Worm (Caenorhabditis elegans): Measurements from ENCODE around the gene Y62H9A.4.

Y62H9A.4 gene

ce11 chrX:11916705-11917104 is 36.8 kb downstream of the Y62H9A.4 start, which contains the start of gene Y62H9A.13:
Gene Y62H9A.13 (plus strand): TSS chrX:11917005.
- TF ChIP-seq nhr-23 (tag; optimal IDR thresholded peaks at IDR 0.05) = no peak
- TF ChIP-seq dmd-4 (tag; optimal IDR thresholded peaks at IDR 0.05) = no peak
- no peak for TF ChIP-seq unc-62 (GFP tag; optimal IDR thresholded peaks at IDR 0.05)
- no peak for TF ChIP-seq ztf-1 (GFP tag; conservative IDR thresholded peaks at IDR 0.05)
- TF ChIP-seq sma-9 (GFP tag; optimal IDR thresholded peaks at IDR 0.05) = no peak
- no peak for TF ChIP-seq sma-9 (tag; optimal IDR thresholded peaks at IDR 0.05)
- TF ChIP-seq elt-1 (tag; optimal IDR thresholded peaks at IDR 0.05) = no peak
- TF ChIP-seq ceh-82 (tag; optimal IDR thresholded peaks at IDR 0.05) = no peak

ce11 chrX:11917994-11918393 is 38.1 kb downstream of the Y62H9A.4 start, which contains the start of gene Y62H9A.16:
Gene Y62H9A.16 (plus strand): TSS chrX:11918294.
- TF ChIP-seq ceh-82 (tag; optimal IDR thresholded peaks at IDR 0.05) (no peak), egl-27 (tag; optimal IDR thresholded peaks at IDR 0.05) (no peak), fos-1 (tag; optimal IDR thresholded peaks at IDR 0.05) (no peak), aly-2 (tag; optimal IDR thresholded peaks at IDR 0.05) (no peak), ZK546.5 (tag; optimal IDR thresholded peaks at IDR 0.05) (no peak), gmeb-1 (tag; optimal IDR thresholded peaks at IDR 0.05) (no peak), ama-1 (optimal IDR thresholded peaks at IDR 0.05) (no peak), mdl-1 (tag; optimal IDR thresholded peaks at IDR 0.05) (no peak), ztf-1 (GFP tag; conservative IDR thresholded peaks at IDR 0.05) (no peak), alr-1 (tag; optimal IDR thresholded peaks at IDR 0.05) (no peak), unc-62 (GFP tag; optimal IDR thresholded peaks at IDR 0.05) (no peak), F13H6.1 (tag; optimal IDR thresholded peaks at IDR 0.05) (no peak), nhr-25 (tag; optimal IDR thresholded peaks at IDR 0.05) (no peak), zag-1 (tag; optimal IDR thresholded peaks at IDR 0.05) (no peak), mbf-1 (tag; optimal IDR thresholded peaks at IDR 0.05) (no peak), sma-3 (GFP tag; optimal IDR thresholded peaks at IDR 0.05) (no peak)

ce11 chrX:11920723-11921283 is 40.9 kb downstream of the Y62H9A.4 start, which contains the start of gene Y62H9A.14:
Gene Y62H9A.14 (plus strand): TSS chrX:11921233.
- TF ChIP-seq aly-2 (tag; optimal IDR thresholded peaks at IDR 0.05) (no peak), fos-1 (tag; optimal IDR thresholded peaks at IDR 0.05) (no peak), nhr-10 (tag; optimal IDR thresholded peaks at IDR 0.05) (no peak), ZK546.5 (tag; optimal IDR thresholded peaks at IDR 0.05) (no peak), mab-5 (tag; optimal IDR thresholded peaks at IDR 0.05) (no peak), unc-62 (GFP tag; optimal IDR thresholded peaks at IDR 0.05) (no peak), nhr-25 (tag; optimal IDR thresholded peaks at IDR 0.05) (no peak), unc-39 (tag; optimal IDR thresholded peaks at IDR 0.05) (no peak), ztf-11 (tag; optimal IDR thresholded peaks at IDR 0.05) (no peak), elt-3 (tag; optimal IDR thresholded peaks at IDR 0.05) (no peak), blmp-1 (tag; optimal IDR thresholded peaks at IDR 0.05; ENCODE audit: insufficient read depth) (no peak), ama-1 (optimal IDR thresholded peaks at IDR 0.05) (no peak), nhr-77 (tag; optimal IDR thresholded peaks at IDR 0.05) (no peak)

ce11 chrX:11924158-11924557 is 44.2 kb downstream of the Y62H9A.4 start, which contains the start of gene F55G7.1:
Gene F55G7.1 (plus strand): TSS chrX:11924433.
- TF ChIP-seq fos-1 (tag; optimal IDR thresholded peaks at IDR 0.05) = peak; percentile 52
- TF ChIP-seq lin-39 (tag; optimal IDR thresholded peaks at IDR 0.05) = no peak
- TF ChIP-seq alr-1 (tag; optimal IDR thresholded peaks at IDR 0.05) = no peak
- no peak for TF ChIP-seq sem-4 (tag; optimal IDR thresholded peaks at IDR 0.05)
- TF ChIP-seq peb-1 (tag; optimal IDR thresholded peaks at IDR 0.05) = no peak
- TF ChIP-seq ceh-82 (tag; optimal IDR thresholded peaks at IDR 0.05) = no peak
- TF ChIP-seq Y55F3AM.14 (GFP tag; optimal IDR thresholded peaks at IDR 0.05) = peak; percentile 2
- TF ChIP-seq C34F6.9 (tag; optimal IDR thresholded peaks at IDR 0.05) = peak; percentile 42
- no peak for TF ChIP-seq zag-1 (tag; optimal IDR thresholded peaks at IDR 0.05)
- peak; percentile 17 for TF ChIP-seq mab-5 (tag; optimal IDR thresholded peaks at IDR 0.05)
- no peak for TF ChIP-seq ama-1 (optimal IDR thresholded peaks at IDR 0.05)
- peak; percentile 27 for TF ChIP-seq nhr-77 (tag; optimal IDR thresholded peaks at IDR 0.05)
- no peak for TF ChIP-seq nhr-12 (tag; optimal IDR thresholded peaks at IDR 0.05)
- TF ChIP-seq sma-3 (GFP tag; optimal IDR thresholded peaks at IDR 0.05) = peak; percentile 68
- peak; percentile 76 for TF ChIP-seq nhr-21 (tag; optimal IDR thresholded peaks at IDR 0.05)
- TF ChIP-seq ztf-1 (GFP tag; conservative IDR thresholded peaks at IDR 0.05) = no peak
- TF ChIP-seq nhr-237 (tag; optimal IDR thresholded peaks at IDR 0.05) = peak; percentile 39
- TF ChIP-seq snpc-4 (tag; optimal IDR thresholded peaks at IDR 0.05) = peak; percentile 52
- no peak for TF ChIP-seq nhr-11 (tag; optimal IDR thresholded peaks at IDR 0.05)
- peak; percentile 87 for TF ChIP-seq nhr-129 (tag; optimal IDR thresholded peaks at IDR 0.05)
- TF ChIP-seq lin-13 (GFP tag; optimal IDR thresholded peaks at IDR 0.05) = peak; percentile 4
- TF ChIP-seq nhr-23 (tag; optimal IDR thresholded peaks at IDR 0.05) = no peak
- no peak for TF ChIP-seq egl-27 (tag; optimal IDR thresholded peaks at IDR 0.05)
- TF ChIP-seq nhr-6 (tag; optimal IDR thresholded peaks at IDR 0.05) = peak; percentile 35
- TF ChIP-seq F13H6.1 (tag; optimal IDR thresholded peaks at IDR 0.05) = peak; percentile 35
- TF ChIP-seq crh-2 (tag; optimal IDR thresholded peaks at IDR 0.05) = peak; percentile 70
- TF ChIP-seq lsy-2 (tag; optimal IDR thresholded peaks at IDR 0.05) = peak in 1 of 2 experiments; percentile 31
- TF ChIP-seq R02D3.7 (tag; optimal IDR thresholded peaks at IDR 0.05) = no peak
- TF ChIP-seq sma-9 (GFP tag; optimal IDR thresholded peaks at IDR 0.05) = peak; percentile 63
- no peak for TF ChIP-seq sma-9 (tag; optimal IDR thresholded peaks at IDR 0.05)
- TF ChIP-seq gmeb-1 (tag; optimal IDR thresholded peaks at IDR 0.05) = peak; percentile 65
- no peak for TF ChIP-seq dmd-4 (tag; optimal IDR thresholded peaks at IDR 0.05)
